Fruit fly (Drosophila melanogaster) whole organism, prepupa: ENCODE results near the gene CG9269.

ENCODE experiments used
- CG10669 ChIP-seq: fragments of 200-800 bp; sonication (Bioruptor generic); optimal IDR thresholded peaks from 3 replicates; lab custom pipeline; 2018; ENCODE audit warnings: missing biosample characterization, mild to moderate bottlenecking, missing genetic modification characterization, moderate library complexity
- CG11294 ChIP-seq: fragments of 200-800 bp; sonication (Bioruptor generic); IDR thresholded peaks from 2 replicates; pipeline ENCODE4 v1.3.6; 2022; ENCODE audit warnings: missing biosample characterization, missing genetic modification characterization
- CG15336 ChIP-seq: fragments of 200-800 bp; sonication (Bioruptor generic); IDR thresholded peaks from 2 replicates; pipeline ENCODE4 v1.3.6; 2022; ENCODE audit warnings: missing biosample characterization, missing genetic modification characterization
- CG1621 ChIP-seq: fragments of 200-800 bp; sonication (Bioruptor generic); optimal IDR thresholded peaks from 3 replicates; lab custom pipeline; 2018; ENCODE audit warnings: missing biosample characterization, mild to moderate bottlenecking, missing genetic modification characterization
- CG16779 ChIP-seq: fragments of 200-800 bp; sonication (Bioruptor generic); optimal IDR thresholded peaks from 3 replicates; lab custom pipeline; 2017; ENCODE audit warnings: missing biosample characterization, mild to moderate bottlenecking, missing genetic modification characterization
- CG31627 ChIP-seq: fragments of 200-800 bp; sonication (Bioruptor generic); optimal IDR thresholded peaks from 3 replicates; lab custom pipeline; 2016; ENCODE audit warnings: missing biosample characterization, missing genetic modification characterization
- CG3919 ChIP-seq: fragments of 200-800 bp; sonication (Bioruptor generic); optimal IDR thresholded peaks from 3 replicates; lab custom pipeline; 2016; ENCODE audit warnings: missing biosample characterization, missing genetic modification characterization
- CG4318 ChIP-seq: fragments of 200-800 bp; sonication (Bioruptor generic); optimal IDR thresholded peaks from 3 replicates; lab custom pipeline; 2017; ENCODE audit warnings: missing biosample characterization, mild to moderate bottlenecking, missing genetic modification characterization
- CG6163 ChIP-seq: fragments of 200-800 bp; sonication (Bioruptor generic); IDR thresholded peaks from 3 replicates; pipeline ENCODE4 v1.3.6; 2022; ENCODE audit warnings: missing biosample characterization, missing genetic modification characterization
- CG6276 ChIP-seq: fragments of 200-800 bp; sonication (Bioruptor generic); optimal IDR thresholded peaks from 2 replicates; lab custom pipeline; 2017; ENCODE audit warnings: missing biosample characterization, mild to moderate bottlenecking, missing genetic modification characterization
- CG6808 ChIP-seq: fragments of 200-800 bp; sonication (Bioruptor generic); optimal IDR thresholded peaks from 3 replicates; lab custom pipeline; 2017; ENCODE audit warnings: missing biosample characterization, missing genetic modification characterization, mild to moderate bottlenecking, moderate library complexity, missing genetic modification reagents
- CG6854 ChIP-seq: fragments of 200-800 bp; sonication (Bioruptor generic); optimal IDR thresholded peaks from 2 replicates; lab custom pipeline; 2017; ENCODE audit warnings: missing biosample characterization, mild to moderate bottlenecking, missing genetic modification characterization
- CG7368 ChIP-seq: fragments of 200-800 bp; sonication (Bioruptor generic); optimal IDR thresholded peaks from 3 replicates; lab custom pipeline; 2016; ENCODE audit warnings: missing biosample characterization, missing genetic modification characterization
- CG8119 ChIP-seq: fragments of 200-800 bp; sonication (Bioruptor generic); IDR thresholded peaks from 3 replicates; pipeline ENCODE4 v1.3.6; 2022; ENCODE audit warnings: missing biosample characterization, missing genetic modification characterization
- CG8319 ChIP-seq: fragments of 200-800 bp; sonication (Bioruptor generic); optimal IDR thresholded peaks from 3 replicates; lab custom pipeline; 2016; ENCODE audit warnings: missing biosample characterization, missing genetic modification characterization
- CG8632 ChIP-seq: fragments of 200-800 bp; sonication (Bioruptor generic); optimal IDR thresholded peaks from 3 replicates; lab custom pipeline; 2016; ENCODE audit warnings: missing biosample characterization, missing genetic modification characterization
- CG9139 ChIP-seq: fragments of 200-800 bp; sonication (Bioruptor generic); optimal IDR thresholded peaks from 3 replicates; lab custom pipeline; 2017; ENCODE audit warnings: missing biosample characterization, mild to moderate bottlenecking, missing genetic modification characterization
- Eip78C ChIP-seq: fragments of 200-800 bp; sonication (Bioruptor generic); peaks from one replicate; lab custom pipeline; 2016; ENCODE audit warnings: missing biosample characterization, missing genetic modification characterization
- Ets21C ChIP-seq: fragments of 200-800 bp; sonication (Bioruptor generic); optimal IDR thresholded peaks from 3 replicates; lab custom pipeline; 2016; ENCODE audit warnings: missing biosample characterization, missing genetic modification characterization
- Ets96B ChIP-seq: fragments of 200-800 bp; optimal IDR thresholded peaks from 2 replicates; lab custom pipeline; 2019; ENCODE audit warnings: missing biosample characterization, mild to moderate bottlenecking, missing genetic modification characterization, moderate library complexity
- Gug ChIP-seq: fragments of 200-800 bp; sonication (Bioruptor generic); IDR thresholded peaks from 2 replicates; pipeline ENCODE4 v1.3.6; 2022; ENCODE audit warnings: missing biosample characterization, missing genetic modification characterization
- Met ChIP-seq: fragments of 200-800 bp; sonication (Bioruptor generic); optimal IDR thresholded peaks from 3 replicates; lab custom pipeline; 2016; ENCODE audit warnings: missing biosample characterization, missing genetic modification characterization
- Sox14 ChIP-seq: fragments of 200-800 bp; sonication (Bioruptor generic); optimal IDR thresholded peaks from 3 replicates; lab custom pipeline; 2016; ENCODE audit warnings: missing biosample characterization, missing genetic modification characterization
- dac ChIP-seq: fragments of 200-800 bp; sonication (Bioruptor generic); optimal IDR thresholded peaks from 2 replicates; lab custom pipeline; 2017; ENCODE audit warnings: missing biosample characterization, mild to moderate bottlenecking, missing genetic modification characterization
- dsx ChIP-seq: fragments of 200-800 bp; optimal IDR thresholded peaks from 3 replicates; lab custom pipeline; 2019; ENCODE audit warnings: missing biosample characterization, mild to moderate bottlenecking, missing genetic modification characterization, moderate library complexity; ENCODE audit not compliant: poor library complexity, severe bottlenecking
- eg ChIP-seq: fragments of 200-800 bp; sonication (Bioruptor generic); IDR thresholded peaks from 3 replicates; pipeline ENCODE4 v1.3.6; 2022; ENCODE audit warnings: missing biosample characterization, missing genetic modification characterization
- fd59A ChIP-seq: fragments of 200-800 bp; sonication (Bioruptor generic); optimal IDR thresholded peaks from 2 replicates; lab custom pipeline; 2017; ENCODE audit warnings: missing biosample characterization, mild to moderate bottlenecking, missing genetic modification characterization, missing genetic modification reagents
- fd85E ChIP-seq: fragments of 200-800 bp; sonication (Bioruptor generic); optimal IDR thresholded peaks from 3 replicates; lab custom pipeline; 2016; ENCODE audit warnings: missing biosample characterization, missing genetic modification characterization
- lz ChIP-seq: fragments of 200-800 bp; sonication (Bioruptor generic); optimal IDR thresholded peaks from 3 replicates; lab custom pipeline; 2016; ENCODE audit warnings: missing biosample characterization, missing genetic modification characterization
- spab ChIP-seq: fragments of 200-800 bp; sonication (Bioruptor generic); optimal IDR thresholded peaks from 2 replicates; lab custom pipeline; 2017; ENCODE audit warnings: missing biosample characterization, mild to moderate bottlenecking, missing genetic modification characterization, missing genetic modification reagents
- ss ChIP-seq, 2 experiments: fragments of 200-800 bp; sonication (Bioruptor generic); optimal IDR thresholded peaks; 2 replicates in 1 of 2; 3 replicates in 1 of 2; lab custom pipeline; 2017 to 2018; ENCODE audit warnings: mild to moderate bottlenecking in 2 of 2, missing biosample characterization in 2 of 2, missing genetic modification characterization in 2 of 2, moderate library complexity in 1 of 2
- svp ChIP-seq: fragments of 200-800 bp; sonication (Bioruptor generic); peaks from one replicate; lab custom pipeline; 2016; ENCODE audit warnings: missing biosample characterization, missing genetic modification characterization
- topi ChIP-seq: fragments of 200-800 bp; sonication (Bioruptor generic); optimal IDR thresholded peaks from 3 replicates; lab custom pipeline; 2016; ENCODE audit warnings: missing biosample characterization, missing genetic modification characterization
- vri ChIP-seq: fragments of 200-800 bp; sonication (Bioruptor generic); optimal IDR thresholded peaks from 3 replicates; lab custom pipeline; 2016; ENCODE audit warnings: missing biosample characterization, mild to moderate bottlenecking, missing genetic modification characterization

The CG9269 gene

dm6 chr3R:13646729-13647633 is 31.3 kb downstream of the CG9269 start, which contains the start of gene rin (continued):
- TF ChIP-seq eg (0 out of 3 replicates have a peak, but pooled peaks have one; percentile 5), Eip78C (GFP tag; lab: Kevin White, UChicago) (peak; percentile 41), CG6276 (GFP tag; lab: Kevin White, UChicago) (peak; percentile 46), CG8632 (GFP tag; lab: Kevin White, UChicago) (peak; percentile 14), CG8119 (peak; percentile 46; the same call in 1 of the 3 replicates), CG11294 (GFP tag; lab: Robert Waterston, UW) (no peak), lz (GFP tag; lab: Kevin White, UChicago) (peak; percentile 12), CG1621 (tag; lab: Kevin White, UChicago) (peak; percentile 42), Met (GFP tag; lab: Kevin White, UChicago) (no peak), dac (GFP tag; lab: Kevin White, UChicago) (peak; percentile 21), CG6808 (peak; percentile 77), Gug (GFP tag; lab: Robert Waterston, UW) (no peak), dsx (peak; percentile 77), CG16779 (tag; lab: Kevin White, UChicago) (peak; percentile 71), Ets96B (peak; percentile 45), CG6163 (peak; percentile 6; the same call in 1 of the 3 replicates), svp (GFP tag; lab: Kevin White, UChicago) (no peak), Sox14 (GFP tag; lab: Kevin White, UChicago) (no peak)

dm6 chr3R:13647734-13648541 is 32.2 kb downstream of the CG9269 start:
- peak; percentile 52 for TF ChIP-seq Eip78C (GFP tag; lab: Kevin White, UChicago)
- no peak for TF ChIP-seq CG8319 (GFP tag; lab: Kevin White, UChicago)
- TF ChIP-seq CG6276 (GFP tag; lab: Kevin White, UChicago), result no peak
- no peak for TF ChIP-seq fd59A
- no peak for TF ChIP-seq spab (GFP tag; lab: Kevin White, UChicago)
- TF ChIP-seq dsx, result no peak
- no peak for TF ChIP-seq fd85E (GFP tag; lab: Kevin White, UChicago)
- TF ChIP-seq ss (GFP tag; optimal IDR thresholded peaks at IDR 0.05; lab: Kevin White, UChicago), result peak in 1 of 2 experiments; percentile 17
- TF ChIP-seq CG31627 (GFP tag; lab: Kevin White, UChicago), result no peak
- TF ChIP-seq CG11294 (GFP tag; lab: Robert Waterston, UW), result no peak
- TF ChIP-seq Sox14 (GFP tag; lab: Kevin White, UChicago), result peak; percentile 61
- TF ChIP-seq CG3919, result no peak
- no peak for TF ChIP-seq CG1621 (tag; lab: Kevin White, UChicago)

DNA sequence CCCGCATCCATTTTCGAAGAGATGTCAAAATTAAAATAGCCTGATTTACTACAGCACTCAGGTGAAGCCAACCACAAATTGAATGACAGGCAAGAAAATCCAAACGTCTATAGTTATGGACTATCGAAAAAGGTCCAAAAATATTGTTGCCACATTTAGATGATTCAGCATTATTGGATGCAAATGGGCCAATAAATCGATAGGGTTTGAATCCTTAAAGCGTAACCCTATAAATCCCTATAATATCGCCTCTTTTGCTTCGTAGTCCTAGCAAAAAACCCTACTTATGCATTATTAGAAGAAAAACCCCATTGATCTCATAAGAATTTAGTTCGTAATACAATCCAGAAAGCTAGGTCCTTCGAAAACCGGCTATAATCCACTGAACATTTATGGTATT is 40.6 kb downstream of the CG9269 start, which contains the start of gene Rbp4:
TSS of gene Rbp4 (minus strand) at position 101 of the 400 bp plus-strand sequence.
- TF ChIP-seq topi (GFP tag; lab: Kevin White, UChicago) (no peak), Ets96B (no peak)

dm6 chr3R:13659865-13660738 is 44.4 kb downstream of the CG9269 start, which contains the start of gene Hrb87F:
Gene Hrb87F (minus strand): TSS chr3R:13660531.
- TF ChIP-seq dsx (peak; percentile 26), lz (GFP tag; lab: Kevin White, UChicago) (peak; percentile 10), vri (GFP tag; lab: Kevin White, UChicago) (peak; percentile 33), CG6854 (GFP tag; lab: Kevin White, UChicago) (peak; percentile 79), CG10669 (GFP tag; lab: Kevin White, UChicago) (no peak), CG9139 (GFP tag; lab: Kevin White, UChicago) (peak; percentile 52), CG8319 (GFP tag; lab: Kevin White, UChicago) (no peak), CG6163 (peak; percentile 7; the same call in 2 of the 3 replicates), eg (peak; percentile 23), CG7368 (GFP tag; lab: Kevin White, UChicago) (no peak), CG11294 (GFP tag; lab: Robert Waterston, UW) (no peak), CG4318 (GFP tag; lab: Kevin White, UChicago) (no peak), CG15336 (GFP tag; lab: Robert Waterston, UW) (no peak), ss (GFP tag; optimal IDR thresholded peaks at IDR 0.05; lab: Kevin White, UChicago) (peak; percentile 54 to 56), Ets96B (peak; percentile 1), Ets21C (GFP tag; lab: Kevin White, UChicago) (no peak), Met (GFP tag; lab: Kevin White, UChicago) (no peak), CG6808 (peak; percentile 55)
- TF ChIP-seq, all 60 proteins: peak for 10
